In genomic region chr2L:2380805-2381204, dm6 we compare ENCODE assay signal across 1 fruit fly cellular context.
A peak's percentile ranks its signal among the peaks of the same experiment; 100 is the strongest.
TF ChIP-seq lines count a peak whose summit lies in the region.

TSS of gene Eogt (plus strand) at chr2L:2381097.

TF ChIP-seq in whole organism, embryonic, 481 proteins besides CTCF, POLR2A, EP300 and RAD21 (continued from another document and continues in another):
- TF ChIP-seq zen (tag; optimal IDR thresholded peaks at IDR 0.05; lab: Kevin White, UChicago): peak; percentile 96
- peak; percentile 92 for TF ChIP-seq CG4617 (GFP tag; optimal IDR thresholded peaks at IDR 0.05; lab: Kevin White, UChicago; ENCODE audit: borderline replicate concordance)
- peak; percentile 38 for TF ChIP-seq Sry-β (GFP tag; optimal IDR thresholded peaks at IDR 0.05; lab: Kevin White, UChicago)
- no peak for TF ChIP-seq HLHmδ (GFP tag; optimal IDR thresholded peaks at IDR 0.05; lab: Kevin White, UChicago)
- no peak for TF ChIP-seq ERR (GFP tag; optimal IDR thresholded peaks at IDR 0.05; lab: Kevin White, UChicago)
- TF ChIP-seq sna (GFP tag; IDR thresholded peaks at IDR 0.05; lab: Robert Waterston, UW; ENCODE audit: partially characterized antibody): no peak
- peak; percentile 63 for TF ChIP-seq Bteb2 (GFP tag; optimal IDR thresholded peaks at IDR 0.05; lab: Kevin White, UChicago)
- no peak for TF ChIP-seq CG9876 (GFP tag; optimal IDR thresholded peaks at IDR 0.05; lab: Kevin White, UChicago)
- TF ChIP-seq pho (GFP tag; optimal IDR thresholded peaks at IDR 0.05; lab: Kevin White, UChicago): peak; percentile 76
- TF ChIP-seq CG3163 (GFP tag; optimal IDR thresholded peaks at IDR 0.05; lab: Kevin White, UChicago): peak; percentile 32
- TF ChIP-seq CG11723 (GFP tag; optimal IDR thresholded peaks at IDR 0.05; lab: Kevin White, UChicago): peak; percentile 75
- TF ChIP-seq Dbx (GFP tag; IDR thresholded peaks at IDR 0.05; lab: Robert Waterston, UW): peak; percentile 95
- TF ChIP-seq CG3407 (GFP tag; optimal IDR thresholded peaks at IDR 0.05; lab: Kevin White, UChicago): peak; percentile 86
- TF ChIP-seq CG3065 (GFP tag; optimal IDR thresholded peaks at IDR 0.05; lab: Kevin White, UChicago): peak; percentile 86
- no peak for TF ChIP-seq cad (GFP tag; optimal IDR thresholded peaks at IDR 0.05; lab: Kevin White, UChicago)
- TF ChIP-seq luna (GFP tag; optimal IDR thresholded peaks at IDR 0.05; lab: Kevin White, UChicago): no peak
- TF ChIP-seq hbn (GFP tag; IDR thresholded peaks at IDR 0.05; lab: Robert Waterston, UW; ENCODE audit: partially characterized antibody): no peak
- peak; percentile 76 to 91 for TF ChIP-seq dpn (GFP tag; optimal IDR thresholded peaks at IDR 0.05; lab: Kevin White, UChicago)
- peak; percentile 64 for TF ChIP-seq Atf3 (GFP tag; optimal IDR thresholded peaks at IDR 0.05; lab: Kevin White, UChicago)
- TF ChIP-seq Jarid2 (GFP tag; optimal IDR thresholded peaks at IDR 0.05; lab: Kevin White, UChicago): peak; percentile 47
- TF ChIP-seq ci (GFP tag; IDR thresholded peaks at IDR 0.05; lab: Robert Waterston, UW): peak; percentile 98
- peak; percentile 98 for TF ChIP-seq oc (tag; optimal IDR thresholded peaks at IDR 0.05; lab: Kevin White, UChicago)
- TF ChIP-seq Max (GFP tag; optimal IDR thresholded peaks at IDR 0.05; lab: Kevin White, UChicago): peak; percentile 80
- TF ChIP-seq Side (GFP tag; optimal IDR thresholded peaks at IDR 0.05; lab: Kevin White, UChicago): peak; percentile 58
- peak in 1 of 2 experiments; percentile 72 for TF ChIP-seq Eip74EF (GFP tag; optimal IDR thresholded peaks at IDR 0.05; lab: Kevin White, UChicago)
- TF ChIP-seq CG43689 (GFP tag; IDR thresholded peaks at IDR 0.05; lab: Robert Waterston, UW): peak; percentile 89
- peak; percentile 47 for TF ChIP-seq pzg (GFP tag; optimal IDR thresholded peaks at IDR 0.05; lab: Kevin White, UChicago)
- peak; percentile 88 for TF ChIP-seq bowl (GFP tag; IDR thresholded peaks at IDR 0.05; lab: Robert Waterston, UW)
- no peak for TF ChIP-seq Dll (GFP tag; IDR thresholded peaks at IDR 0.05; lab: Robert Waterston, UW; ENCODE audit: partially characterized antibody)
- peak; percentile 92 for TF ChIP-seq CG10979 (tag; optimal IDR thresholded peaks at IDR 0.05; lab: Kevin White, UChicago)
- TF ChIP-seq unpg (GFP tag; optimal IDR thresholded peaks at IDR 0.05; lab: Kevin White, UChicago): peak; percentile 97
- TF ChIP-seq Doc2 (GFP tag; IDR thresholded peaks at IDR 0.05; lab: Robert Waterston, UW): 0 out of 2 replicates have a peak, but pooled peaks have one; percentile 67
- TF ChIP-seq Hmx (GFP tag; optimal IDR thresholded peaks at IDR 0.05; lab: Kevin White, UChicago): peak; percentile 5
- peak; percentile 95 for TF ChIP-seq H15 (GFP tag; IDR thresholded peaks at IDR 0.05; lab: Robert Waterston, UW)
- peak; percentile 94 for TF ChIP-seq Dek (tag; optimal IDR thresholded peaks at IDR 0.05; lab: Kevin White, UChicago)
- TF ChIP-seq Hand (GFP tag; optimal IDR thresholded peaks at IDR 0.05; lab: Kevin White, UChicago): peak; percentile 64
- no peak for TF ChIP-seq cg (GFP tag; optimal IDR thresholded peaks at IDR 0.05; lab: Kevin White, UChicago)
- no peak for TF ChIP-seq sima (GFP tag; optimal IDR thresholded peaks at IDR 0.05; lab: Kevin White, UChicago)
- TF ChIP-seq Dref (GFP tag; IDR thresholded peaks at IDR 0.05; lab: Robert Waterston, UW): peak; percentile 39
- peak; percentile 96 for TF ChIP-seq HLH3B (GFP tag; IDR thresholded peaks at IDR 0.05; lab: Robert Waterston, UW)
- TF ChIP-seq p53 (GFP tag; optimal IDR thresholded peaks at IDR 0.05; lab: Kevin White, UChicago): peak; percentile 23
- peak; percentile 95 for TF ChIP-seq MBD-R2 (GFP tag; IDR thresholded peaks at IDR 0.05; lab: Robert Waterston, UW)
- peak; percentile 95 for TF ChIP-seq CG9932 (GFP tag; IDR thresholded peaks at IDR 0.05; lab: Robert Waterston, UW)
- TF ChIP-seq CG30403 (GFP tag; optimal IDR thresholded peaks at IDR 0.05; lab: Kevin White, UChicago): peak; percentile 94
- TF ChIP-seq kay (GFP tag; optimal IDR thresholded peaks at IDR 0.05; lab: Kevin White, UChicago): peak; percentile 84
- peak; percentile 52; the same call in 1 of the 2 replicates for TF ChIP-seq CG13287 (GFP tag; IDR thresholded peaks at IDR 0.05; lab: Robert Waterston, UW; ENCODE audit: partially characterized antibody)
- TF ChIP-seq lab (GFP tag; optimal IDR thresholded peaks at IDR 0.05; lab: Kevin White, UChicago): peak; percentile 90
- TF ChIP-seq psq (GFP tag; optimal IDR thresholded peaks at IDR 0.05; lab: Kevin White, UChicago): peak; percentile 77
- TF ChIP-seq CG8765 (GFP tag; IDR thresholded peaks at IDR 0.05; lab: Robert Waterston, UW): peak; percentile 97
- TF ChIP-seq CG2889 (GFP tag; IDR thresholded peaks at IDR 0.05; lab: Robert Waterston, UW): peak; percentile 94
- peak; percentile 68 for TF ChIP-seq CG8944 (GFP tag; optimal IDR thresholded peaks at IDR 0.05; lab: Kevin White, UChicago)
- peak; percentile 96 for TF ChIP-seq bcd (GFP tag; optimal IDR thresholded peaks at IDR 0.05; lab: Kevin White, UChicago)
- TF ChIP-seq Taf1 (GFP tag; IDR thresholded peaks at IDR 0.05; lab: Robert Waterston, UW): peak; percentile 89
- TF ChIP-seq CG4424 (GFP tag; optimal IDR thresholded peaks at IDR 0.05; lab: Kevin White, UChicago): peak; percentile 89
- peak; percentile 94 for TF ChIP-seq peb (GFP tag; IDR thresholded peaks at IDR 0.05; lab: Robert Waterston, UW)
- TF ChIP-seq tna (GFP tag; IDR thresholded peaks at IDR 0.05; lab: Robert Waterston, UW; ENCODE audit: partially characterized antibody): no peak
- peak; percentile 71 for TF ChIP-seq scrt (GFP tag; optimal IDR thresholded peaks at IDR 0.05; lab: Kevin White, UChicago)
- TF ChIP-seq NC2β (GFP tag; optimal IDR thresholded peaks at IDR 0.05; lab: Kevin White, UChicago): peak; percentile 68
- peak; percentile 80 for TF ChIP-seq CG10321 (GFP tag; IDR thresholded peaks at IDR 0.05; lab: Robert Waterston, UW)
- TF ChIP-seq phol (tag; optimal IDR thresholded peaks at IDR 0.05; lab: Kevin White, UChicago): peak; percentile 94
- peak; percentile 44 for TF ChIP-seq BEAF-32 (GFP tag; optimal IDR thresholded peaks at IDR 0.05; lab: Kevin White, UChicago)
- peak; percentile 86 for TF ChIP-seq CG11560 (tag; IDR thresholded peaks at IDR 0.05; lab: Robert Waterston, UW)
- TF ChIP-seq CG33213 (GFP tag; optimal IDR thresholded peaks at IDR 0.05; lab: Kevin White, UChicago): peak; percentile 48
- TF ChIP-seq mld (GFP tag; IDR thresholded peaks at IDR 0.05; lab: Robert Waterston, UW; ENCODE audit: partially characterized antibody): no peak
- TF ChIP-seq CG17829 (tag; optimal IDR thresholded peaks at IDR 0.05; lab: Kevin White, UChicago): peak; percentile 93
- TF ChIP-seq dmrt99B (tag; optimal IDR thresholded peaks at IDR 0.05; lab: Kevin White, UChicago): peak; percentile 90
- peak; percentile 84 for TF ChIP-seq ewg (GFP tag; optimal IDR thresholded peaks at IDR 0.05; lab: Kevin White, UChicago)
- TF ChIP-seq gfzf (GFP tag; optimal IDR thresholded peaks at IDR 0.05; lab: Kevin White, UChicago): peak; percentile 62
- no peak for TF ChIP-seq CG2129 (GFP tag; IDR thresholded peaks at IDR 0.05; lab: Robert Waterston, UW; ENCODE audit: partially characterized antibody)
- TF ChIP-seq CG9727 (GFP tag; optimal IDR thresholded peaks at IDR 0.05; lab: Kevin White, UChicago): peak; percentile 93
- peak; percentile 96 for TF ChIP-seq sisA (GFP tag; IDR thresholded peaks at IDR 0.05; lab: Robert Waterston, UW)
- peak; percentile 97 for TF ChIP-seq CG14014 (GFP tag; IDR thresholded peaks at IDR 0.05; lab: Robert Waterston, UW)
- TF ChIP-seq CG4707 (GFP tag; optimal IDR thresholded peaks at IDR 0.05; lab: Kevin White, UChicago): peak; percentile 74
- TF ChIP-seq gem (tag; optimal IDR thresholded peaks at IDR 0.05; lab: Kevin White, UChicago): peak; percentile 98
- peak; percentile 20 for TF ChIP-seq repo (GFP tag; optimal IDR thresholded peaks at IDR 0.05; lab: Kevin White, UChicago)
- TF ChIP-seq caup (GFP tag; optimal IDR thresholded peaks at IDR 0.05; lab: Kevin White, UChicago; ENCODE audit: severe bottlenecking): peak; percentile 83
- peak; percentile 74 for TF ChIP-seq CG3838 (GFP tag; optimal IDR thresholded peaks at IDR 0.05; lab: Kevin White, UChicago)
- peak; percentile 75 for TF ChIP-seq wek (GFP tag; optimal IDR thresholded peaks at IDR 0.05; lab: Kevin White, UChicago)
- peak; percentile 82 for TF ChIP-seq GATAe (GFP tag; conservative IDR thresholded peaks at IDR 0.05; lab: Robert Waterston, UW)
- no peak for TF ChIP-seq da (GFP tag; optimal IDR thresholded peaks at IDR 0.05; lab: Kevin White, UChicago)
- peak; percentile 97 for TF ChIP-seq CG32532 (GFP tag; IDR thresholded peaks at IDR 0.05; lab: Robert Waterston, UW)
- peak; percentile 97 for TF ChIP-seq croc (GFP tag; conservative IDR thresholded peaks at IDR 0.05; lab: Robert Waterston, UW)
- TF ChIP-seq CG10147 (GFP tag; optimal IDR thresholded peaks at IDR 0.05; lab: Kevin White, UChicago): peak; percentile 85
- peak; percentile 88 for TF ChIP-seq CG13123 (GFP tag; optimal IDR thresholded peaks at IDR 0.05; lab: Kevin White, UChicago)
- peak; percentile 98 for TF ChIP-seq H2.0 (GFP tag; IDR thresholded peaks at IDR 0.05; lab: Robert Waterston, UW)
- no peak for TF ChIP-seq bigmax (GFP tag; optimal IDR thresholded peaks at IDR 0.05; lab: Kevin White, UChicago)
- peak; percentile 95 for TF ChIP-seq CG16815 (GFP tag; optimal IDR thresholded peaks at IDR 0.05; lab: Kevin White, UChicago)
- TF ChIP-seq HmgD (GFP tag; optimal IDR thresholded peaks at IDR 0.05; lab: Kevin White, UChicago): peak; percentile 21
- TF ChIP-seq CG8924 (tag; optimal IDR thresholded peaks at IDR 0.05; lab: Kevin White, UChicago): peak; percentile 94
- peak; percentile 63 to 92 for TF ChIP-seq Hr51 (GFP tag; optimal IDR thresholded peaks at IDR 0.05; lab: Kevin White, UChicago)
- TF ChIP-seq CG11695 (GFP tag; IDR thresholded peaks at IDR 0.05; lab: Robert Waterston, UW): peak; percentile 97
- peak; percentile 94 for TF ChIP-seq CG8388 (GFP tag; optimal IDR thresholded peaks at IDR 0.05; lab: Kevin White, UChicago)
- TF ChIP-seq CG3995 (GFP tag; optimal IDR thresholded peaks at IDR 0.05; lab: Kevin White, UChicago): peak; percentile 26
- peak; percentile 90 for TF ChIP-seq lbe (GFP tag; optimal IDR thresholded peaks at IDR 0.05; lab: Kevin White, UChicago)
- peak; percentile 96 for TF ChIP-seq lmd (GFP tag; IDR thresholded peaks at IDR 0.05; lab: Robert Waterston, UW)
- peak; percentile 93 for TF ChIP-seq Gug (GFP tag; IDR thresholded peaks at IDR 0.05; lab: Robert Waterston, UW)
- peak; percentile 97 for TF ChIP-seq Rfx (GFP tag; IDR thresholded peaks at IDR 0.05; lab: Robert Waterston, UW)
- peak; percentile 90 for TF ChIP-seq onecut (GFP tag; IDR thresholded peaks at IDR 0.05; lab: Robert Waterston, UW)
- peak; percentile 79 for TF ChIP-seq gcm2 (GFP tag; optimal IDR thresholded peaks at IDR 0.05; lab: Kevin White, UChicago)
- peak; percentile 93 for TF ChIP-seq Chrac-16 (GFP tag; optimal IDR thresholded peaks at IDR 0.05; lab: Kevin White, UChicago)
- TF ChIP-seq CG13624 (GFP tag; optimal IDR thresholded peaks at IDR 0.05; lab: Kevin White, UChicago): peak; percentile 63
- TF ChIP-seq Usf (GFP tag; optimal IDR thresholded peaks at IDR 0.05; lab: Kevin White, UChicago): peak; percentile 94
- TF ChIP-seq dati (GFP tag; IDR thresholded peaks at IDR 0.05; lab: Robert Waterston, UW): peak; percentile 95
- peak; percentile 96 for TF ChIP-seq Ets65A (GFP tag; lab: Kevin White, UChicago)
- peak; percentile 94 for TF ChIP-seq Nf-YA (GFP tag; IDR thresholded peaks at IDR 0.05; lab: Robert Waterston, UW)
- peak; percentile 80 for TF ChIP-seq ems (GFP tag; optimal IDR thresholded peaks at IDR 0.05; lab: Kevin White, UChicago)
- no peak for TF ChIP-seq zen2 (GFP tag; IDR thresholded peaks at IDR 0.05; lab: Robert Waterston, UW; ENCODE audit: partially characterized antibody)
- TF ChIP-seq bab2 (GFP tag; optimal IDR thresholded peaks at IDR 0.05; lab: Kevin White, UChicago): peak; percentile 85
- TF ChIP-seq Dip2 (GFP tag; IDR thresholded peaks at IDR 0.05; lab: Robert Waterston, UW): peak; percentile 46; the same call in 1 of the 2 replicates
- TF ChIP-seq CG1647 (GFP tag; optimal IDR thresholded peaks at IDR 0.05; lab: Kevin White, UChicago): peak; percentile 65
- no peak for TF ChIP-seq chinmo (GFP tag; IDR thresholded peaks at IDR 0.05; lab: Robert Waterston, UW; ENCODE audit: partially characterized antibody)
- peak; percentile 90 for TF ChIP-seq CG12155 (GFP tag; optimal IDR thresholded peaks at IDR 0.05; lab: Kevin White, UChicago)
- peak; percentile 87 for TF ChIP-seq nerfin-1 (tag; optimal IDR thresholded peaks at IDR 0.05; lab: Kevin White, UChicago)
- TF ChIP-seq CG15696 (tag; optimal IDR thresholded peaks at IDR 0.05; lab: Kevin White, UChicago): peak; percentile 92
- peak; percentile 84 for TF ChIP-seq CG12104 (GFP tag; optimal IDR thresholded peaks at IDR 0.05; lab: Kevin White, UChicago)
- peak; percentile 90 for TF ChIP-seq twi (tag; optimal IDR thresholded peaks at IDR 0.05; lab: Kevin White, UChicago)
- TF ChIP-seq CG4730 (GFP tag; IDR thresholded peaks at IDR 0.05; lab: Robert Waterston, UW): peak; percentile 95
- peak; percentile 85 for TF ChIP-seq Spps (tag; optimal IDR thresholded peaks at IDR 0.05; lab: Kevin White, UChicago)
- no peak for TF ChIP-seq Lpt (GFP tag; optimal IDR thresholded peaks at IDR 0.05; lab: Kevin White, UChicago)
- peak; percentile 89 for TF ChIP-seq Poxn (GFP tag; IDR thresholded peaks at IDR 0.05; lab: Robert Waterston, UW)
- peak; percentile 97 for TF ChIP-seq CG12769 (tag; optimal IDR thresholded peaks at IDR 0.05; lab: Kevin White, UChicago)
- TF ChIP-seq NC2α (GFP tag; optimal IDR thresholded peaks at IDR 0.05; lab: Kevin White, UChicago): peak; percentile 36
- peak; percentile 53 for TF ChIP-seq jumu (GFP tag; optimal IDR thresholded peaks at IDR 0.05; lab: Kevin White, UChicago)
- peak; percentile 88 for TF ChIP-seq CG12299 (tag; optimal IDR thresholded peaks at IDR 0.05; lab: Kevin White, UChicago)
- peak; percentile 91 for TF ChIP-seq Lhr (GFP tag; optimal IDR thresholded peaks at IDR 0.05; lab: Kevin White, UChicago)
- TF ChIP-seq CG1233 (GFP tag; optimal IDR thresholded peaks at IDR 0.05; lab: Kevin White, UChicago): peak; percentile 86
- peak; percentile 91 for TF ChIP-seq CG9215 (GFP tag; IDR thresholded peaks at IDR 0.05; lab: Robert Waterston, UW)
- peak; percentile 99 for TF ChIP-seq row (GFP tag; IDR thresholded peaks at IDR 0.05; lab: Robert Waterston, UW)
- peak; percentile 82 for TF ChIP-seq CG10654 (GFP tag; optimal IDR thresholded peaks at IDR 0.05; lab: Kevin White, UChicago)
- no peak for TF ChIP-seq sqz (GFP tag; optimal IDR thresholded peaks at IDR 0.05; lab: Kevin White, UChicago)
- TF ChIP-seq salm (tag; optimal IDR thresholded peaks at IDR 0.05; lab: Kevin White, UChicago): peak; percentile 90
